Worm (Caenorhabditis elegans) whole organism, midembryonic: ENCODE data around the gene chca-1.

Experiments used
- T22C8.4 ChIP-seq: fragments of 200-800 bp; sonication (Bioruptor generic); IDR thresholded peaks from 2 replicates; pipeline ENCODE4 v1.3.6; 2022; ENCODE audit warnings: missing genetic modification characterization, missing compliant biosample characterization
- cog-1 ChIP-seq: sonication (generic microtip); optimal IDR thresholded peaks from 2 replicates; lab custom pipeline; 2016; ENCODE audit warnings: missing genetic modification characterization, missing compliant biosample characterization
- flt-1 ChIP-seq: fragments of 200-800 bp; sonication (Bioruptor generic); IDR thresholded peaks from 2 replicates; pipeline ENCODE4 v1.3.6; 2022; ENCODE audit warnings: missing genetic modification characterization, missing compliant biosample characterization
- klf-2 ChIP-seq: fragments of 200-800 bp; sonication (Bioruptor generic); conservative IDR thresholded peaks from 2 replicates; pipeline ENCODE4 v1.3.6; 2022; ENCODE audit warnings: missing genetic modification reagents, missing genetic modification characterization, missing compliant biosample characterization
- med-1 ChIP-seq: sonication (generic microtip); optimal IDR thresholded peaks from 2 replicates; lab custom pipeline; 2017; ENCODE audit warnings: missing genetic modification characterization, mild to moderate bottlenecking, missing compliant biosample characterization, antibody characterized with exemption, missing genetic modification reagents; ENCODE audit not compliant: insufficient read depth
- ref-1 ChIP-seq: fragments of 200-800 bp; sonication (Bioruptor generic); conservative IDR thresholded peaks from 2 replicates; pipeline ENCODE4 v1.3.6; 2022; ENCODE audit warnings: missing genetic modification reagents, missing genetic modification characterization, missing compliant biosample characterization
- tab-1 ChIP-seq: fragments of 200-800 bp; sonication (Bioruptor generic); IDR thresholded peaks from 2 replicates; pipeline ENCODE4 v1.3.6; 2022; ENCODE audit warnings: missing genetic modification characterization, missing compliant biosample characterization
- ztf-23 ChIP-seq: fragments of 200-800 bp; sonication (Bioruptor generic); IDR thresholded peaks from 2 replicates; pipeline ENCODE4 v1.3.6; 2022; ENCODE audit warnings: missing genetic modification reagents, missing genetic modification characterization, missing compliant biosample characterization
- ztf-29 ChIP-seq: fragments of 200-800 bp; sonication (Bioruptor generic); IDR thresholded peaks from 2 replicates; pipeline ENCODE4 v1.3.6; 2022; ENCODE audit warnings: missing genetic modification reagents, missing genetic modification characterization, missing compliant biosample characterization

Gene chca-1

ce11 chrIV:9618836-9619235 is 32.4 kb upstream of the chca-1 start:
- no peak for TF ChIP-seq med-1 (GFP tag; lab: Kevin White, UChicago)
- no peak for TF ChIP-seq tab-1
- TF ChIP-seq cog-1 (tag; lab: Kevin White, UChicago), result no peak
- no peak for TF ChIP-seq ztf-29 (GFP tag; lab: Robert Waterston, UW)
- no peak for TF ChIP-seq ref-1 (GFP tag; lab: Robert Waterston, UW)
- no peak for TF ChIP-seq T22C8.4
- TF ChIP-seq klf-2 (GFP tag; lab: Robert Waterston, UW), result no peak
- no peak for TF ChIP-seq flt-1
- no peak for TF ChIP-seq ztf-23

ce11 chrIV:9622272-9622671 is 28.9 kb upstream of the chca-1 start, which contains the start of gene W09C2.7:
Gene W09C2.7 (minus strand): TSS chrIV:9622372.
- TF ChIP-seq flt-1, result no peak
- TF ChIP-seq tab-1, result no peak
- TF ChIP-seq cog-1 (tag; lab: Kevin White, UChicago), result no peak
- TF ChIP-seq ztf-23, result no peak
- no peak for TF ChIP-seq T22C8.4
- no peak for TF ChIP-seq klf-2 (GFP tag; lab: Robert Waterston, UW)
- TF ChIP-seq ref-1 (GFP tag; lab: Robert Waterston, UW), result no peak
- no peak for TF ChIP-seq med-1 (GFP tag; lab: Kevin White, UChicago)
- no peak for TF ChIP-seq ztf-29 (GFP tag; lab: Robert Waterston, UW)

- no peak for TF ChIP-seq ref-1 (GFP tag; lab: Robert Waterston, UW)
- TF ChIP-seq tab-1, result no peak
- no peak for TF ChIP-seq med-1 (GFP tag; lab: Kevin White, UChicago)
- no peak for TF ChIP-seq flt-1
- no peak for TF ChIP-seq klf-2 (GFP tag; lab: Robert Waterston, UW)
- TF ChIP-seq T22C8.4, result no peak
- no peak for TF ChIP-seq cog-1 (tag; lab: Kevin White, UChicago)
- TF ChIP-seq ztf-29 (GFP tag; lab: Robert Waterston, UW), result no peak
- TF ChIP-seq ztf-23, result no peak
These were observed 27.9 kb upstream of the chca-1 start, which contains the start of gene W09C2.9 for ce11 chrIV:9623269-9623668. Gene W09C2.9 (minus strand): TSS chrIV:9623369.

- TF ChIP-seq med-1 (GFP tag; lab: Kevin White, UChicago), result no peak
- TF ChIP-seq ref-1 (GFP tag; lab: Robert Waterston, UW), result no peak
- TF ChIP-seq cog-1 (tag; lab: Kevin White, UChicago), result no peak
- TF ChIP-seq klf-2 (GFP tag; lab: Robert Waterston, UW), result no peak
- no peak for TF ChIP-seq tab-1
- TF ChIP-seq ztf-29 (GFP tag; lab: Robert Waterston, UW), result no peak
- no peak for TF ChIP-seq T22C8.4
- no peak for TF ChIP-seq flt-1
- no peak for TF ChIP-seq ztf-23
These were observed 26.9 kb upstream of the chca-1 start, which contains the start of gene W09C2.8 for ce11 chrIV:9624275-9624674. Gene W09C2.8 (minus strand): TSS chrIV:9624375.

DNA sequence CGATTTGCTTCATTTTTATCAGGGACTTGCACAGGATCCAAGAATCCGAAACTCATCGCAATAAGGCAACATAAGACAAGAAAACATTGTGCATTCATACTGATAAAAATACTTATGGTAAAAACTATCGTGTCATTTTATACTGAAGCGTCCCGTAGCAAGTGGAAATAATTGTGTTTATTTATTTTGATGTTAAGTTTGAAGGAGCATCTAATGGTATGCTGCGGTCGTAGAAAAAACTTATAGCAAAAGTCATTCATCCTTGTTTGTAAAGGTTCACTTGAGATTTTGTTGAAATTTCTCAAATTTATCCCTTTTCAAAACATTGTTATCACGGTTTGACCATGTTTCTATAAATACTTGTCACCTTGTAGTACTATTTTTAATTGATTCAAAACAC is 26.2 kb upstream of the chca-1 start, which contains the start of gene W09C2.10:
W09C2.10 (minus strand) TSS at position 101 of the 400 bp plus-strand sequence.
- TF ChIP-seq ztf-29 (GFP tag; lab: Robert Waterston, UW) (no peak), tab-1 (no peak), T22C8.4 (no peak), cog-1 (tag; lab: Kevin White, UChicago) (no peak), flt-1 (no peak)

- no peak for TF ChIP-seq ztf-29 (GFP tag; lab: Robert Waterston, UW)
- no peak for TF ChIP-seq med-1 (GFP tag; lab: Kevin White, UChicago)
- no peak for TF ChIP-seq tab-1
- no peak for TF ChIP-seq T22C8.4
- TF ChIP-seq ztf-23, result no peak
- no peak for TF ChIP-seq cog-1 (tag; lab: Kevin White, UChicago)
- no peak for TF ChIP-seq ref-1 (GFP tag; lab: Robert Waterston, UW)
These were observed 25.4 kb upstream of the chca-1 start for ce11 chrIV:9625829-9626228.

- TF ChIP-seq ref-1 (GFP tag; lab: Robert Waterston, UW) (no peak), T22C8.4 (no peak), flt-1 (no peak), ztf-29 (GFP tag; lab: Robert Waterston, UW) (no peak), klf-2 (GFP tag; lab: Robert Waterston, UW) (no peak), tab-1 (no peak), cog-1 (tag; lab: Kevin White, UChicago) (no peak), ztf-23 (no peak), med-1 (GFP tag; lab: Kevin White, UChicago) (no peak)
These were observed 24.2 kb upstream of the chca-1 start for ce11 chrIV:9627033-9627432.

- TF ChIP-seq klf-2 (GFP tag; lab: Robert Waterston, UW), result no peak
- TF ChIP-seq ref-1 (GFP tag; lab: Robert Waterston, UW), result no peak
- no peak for TF ChIP-seq ztf-23
- no peak for TF ChIP-seq tab-1
- no peak for TF ChIP-seq ztf-29 (GFP tag; lab: Robert Waterston, UW)
- TF ChIP-seq med-1 (GFP tag; lab: Kevin White, UChicago), result no peak
- no peak for TF ChIP-seq cog-1 (tag; lab: Kevin White, UChicago)
- TF ChIP-seq flt-1, result no peak
- no peak for TF ChIP-seq T22C8.4
These were observed 19.6 kb upstream of the chca-1 start for ce11 chrIV:9631579-9631978.

- TF ChIP-seq med-1 (GFP tag; lab: Kevin White, UChicago) (no peak), cog-1 (tag; lab: Kevin White, UChicago) (no peak), ztf-23 (no peak), ztf-29 (GFP tag; lab: Robert Waterston, UW) (no peak), T22C8.4 (no peak), tab-1 (no peak), ref-1 (GFP tag; lab: Robert Waterston, UW) (no peak), klf-2 (GFP tag; lab: Robert Waterston, UW) (no peak), flt-1 (no peak)
These were observed 19.1 kb upstream of the chca-1 start for ce11 chrIV:9632094-9632493.

DNA sequence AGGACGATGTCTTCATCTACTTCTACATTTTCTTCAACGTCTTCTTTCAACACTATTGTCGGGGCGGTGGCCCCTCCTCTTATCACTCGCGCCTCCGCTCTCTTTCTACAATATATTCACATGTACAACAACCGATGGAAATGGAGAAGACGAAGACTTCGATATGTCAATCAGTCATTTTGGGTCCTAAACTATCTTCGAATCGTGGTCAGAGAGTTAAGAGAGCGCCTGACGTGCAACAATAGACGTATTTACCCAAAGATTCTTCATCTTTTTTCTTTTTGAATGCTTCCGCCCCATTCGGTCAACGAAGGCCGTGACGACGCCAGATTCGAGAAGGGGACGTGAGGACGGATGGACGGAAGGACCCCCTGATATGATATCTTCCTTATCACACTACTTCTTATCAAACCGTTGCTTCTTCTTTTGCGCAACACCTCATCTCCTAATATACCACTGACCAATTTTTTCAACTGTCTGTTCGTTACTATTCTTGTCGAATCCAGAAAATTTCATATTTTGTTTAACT is 18.2 kb upstream of the chca-1 start:
- TF ChIP-seq ztf-29 (GFP tag; lab: Robert Waterston, UW) (no peak), med-1 (GFP tag; lab: Kevin White, UChicago) (no peak), cog-1 (tag; lab: Kevin White, UChicago) (no peak), T22C8.4 (no peak), flt-1 (no peak), tab-1 (no peak), klf-2 (GFP tag; lab: Robert Waterston, UW) (no peak), ztf-23 (no peak), ref-1 (GFP tag; lab: Robert Waterston, UW) (no peak)
